Fruit fly (Drosophila melanogaster): ENCODE measurements around the gene CG46270.

DNA sequence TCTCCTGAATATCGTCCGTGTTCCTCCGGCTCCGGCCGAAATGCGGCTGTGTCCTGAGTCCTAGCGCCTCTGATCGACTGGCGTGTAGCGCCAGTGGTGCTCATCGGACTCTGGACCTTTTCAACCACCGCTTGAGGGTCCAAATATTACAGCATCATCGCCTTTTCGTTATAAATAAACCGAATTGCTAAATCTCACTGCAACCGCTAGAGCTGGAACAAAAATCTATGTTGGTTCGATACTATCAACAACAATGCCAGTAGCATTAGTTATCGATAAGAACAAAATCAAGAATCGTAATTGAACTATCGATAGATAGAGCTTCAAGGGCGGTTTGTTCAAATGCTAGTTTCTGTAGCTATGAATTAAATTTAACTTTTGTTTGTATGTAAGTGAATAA lies 21.2 kb downstream of the CG46270 start, which contains the start of gene CG6325:
- no peak for TF ChIP-seq h (optimal IDR thresholded peaks at IDR 0.05)
- no peak for TF ChIP-seq psq (optimal IDR thresholded peaks at IDR 0.05)
- TF ChIP-seq ttk (optimal IDR thresholded peaks at IDR 0.05), result no peak
- TF ChIP-seq Sin3A (optimal IDR thresholded peaks at IDR 0.05), result no peak
- no peak for TF ChIP-seq insv (optimal IDR thresholded peaks at IDR 0.05)
- TF ChIP-seq Myc (optimal IDR thresholded peaks at IDR 0.05), result no peak
